Worm (Caenorhabditis elegans) whole organism, L4/young adult: ENCODE data around the gene R102.1.

Experiments used
- W03F9.2 ChIP-seq: fragments of 150-350 bp; optimal IDR thresholded peaks from 2 replicates; lab custom pipeline; 2014; ENCODE audit warnings: missing biosample characterization, missing genetic modification characterization
- him-1 ChIP-seq: sonication (generic microtip); optimal IDR thresholded peaks from 2 replicates; lab custom pipeline; 2016; ENCODE audit warnings: missing genotype, missing genetic modification reagents, missing genetic modification characterization, missing compliant biosample characterization

- TF ChIP-seq W03F9.2 (tag; lab: Kevin White, UChicago) = no peak
- no peak for TF ChIP-seq him-1 (tag; lab: Kevin White, UChicago)
Observed at ce11 chrIV:10680379-10680778, 5.5 kb upstream of the R102.1 start, which contains the start of gene K08C7.4.
